Worm (Caenorhabditis elegans) whole organism, L4 larva: ENCODE measurements around the gene trpp-6.

Experiments used
- D1046.2 ChIP-seq: fragments of 200-800 bp; sonication (Bioruptor generic); IDR thresholded peaks from 2 replicates; pipeline ENCODE4 v1.3.6; 2022; ENCODE audit warnings: missing genetic modification characterization, missing compliant biosample characterization
- F37D6.2 ChIP-seq: sonication (generic microtip); optimal IDR thresholded peaks from 2 replicates; lab custom pipeline; 2016; ENCODE audit warnings: mild to moderate bottlenecking, missing genetic modification characterization, missing compliant biosample characterization
- F44E2.7 ChIP-seq: fragments of 200-800 bp; sonication (Bioruptor generic); IDR thresholded peaks from 2 replicates; pipeline ENCODE4 v2.1.2; 2022; ENCODE audit warnings: missing genetic modification characterization, missing compliant biosample characterization
- F49E8.2 ChIP-seq: sonication (generic microtip); optimal IDR thresholded peaks from 2 replicates; lab custom pipeline; 2016; ENCODE audit warnings: missing compliant biosample characterization, mild to moderate bottlenecking, missing genetic modification characterization, borderline replicate concordance
- R02D3.7 ChIP-seq: fragments of 150-350 bp; sonication (generic microtip); optimal IDR thresholded peaks from 3 replicates; lab custom pipeline; 2014; ENCODE audit warnings: missing biosample characterization, missing genetic modification characterization
- T26A8.4 ChIP-seq: fragments of 200-800 bp; sonication (Bioruptor generic); IDR thresholded peaks from 2 replicates; pipeline ENCODE4 v1.3.6; 2022; ENCODE audit warnings: missing genetic modification characterization, missing compliant biosample characterization
- Y5F2A.4 ChIP-seq: fragments of 200-800 bp; sonication (Bioruptor generic); optimal IDR thresholded peaks from 2 replicates; lab custom pipeline; 2018; ENCODE audit warnings: mild to moderate bottlenecking, missing genetic modification characterization, missing compliant biosample characterization
- aly-2 ChIP-seq: sonication (generic microtip); optimal IDR thresholded peaks from 2 replicates; lab custom pipeline; 2018; ENCODE audit warnings: missing biosample characterization, missing genetic modification characterization
- ama-1 ChIP-seq: fragments of 150-350 bp; optimal IDR thresholded peaks from 2 replicates; lab custom pipeline; 2014; ENCODE audit warnings: inconsistent platforms, mixed read lengths
- arid-1 ChIP-seq: fragments of 200-800 bp; sonication (Bioruptor generic); conservative IDR thresholded peaks from 2 replicates; pipeline ENCODE4 v1.3.6; 2022; ENCODE audit warnings: missing genetic modification reagents, missing genetic modification characterization, missing compliant biosample characterization
- attf-4 ChIP-seq: sonication (generic microtip); optimal IDR thresholded peaks from 3 replicates; lab custom pipeline; 2017; ENCODE audit warnings: missing biosample characterization, missing genetic modification characterization
- ceh-20 ChIP-seq: fragments of 200-800 bp; sonication (Bioruptor generic); IDR thresholded peaks from 2 replicates; pipeline ENCODE4 v1.3.6; 2022; ENCODE audit warnings: missing genetic modification reagents, missing genetic modification characterization, missing compliant biosample characterization
- ceh-28 ChIP-seq: fragments of 150-350 bp; optimal IDR thresholded peaks from 2 replicates; lab custom pipeline; 2014; ENCODE audit warnings: missing biosample characterization, missing genetic modification reagents, missing genetic modification characterization
- ceh-44 ChIP-seq: fragments of 200-800 bp; sonication (Bioruptor generic); IDR thresholded peaks from 2 replicates; pipeline ENCODE4 v1.3.6; 2022; ENCODE audit warnings: missing genetic modification reagents, missing genetic modification characterization, missing compliant biosample characterization
- ceh-62 ChIP-seq: sonication (generic microtip); optimal IDR thresholded peaks from 2 replicates; lab custom pipeline; 2017; ENCODE audit warnings: missing biosample characterization, missing genetic modification characterization
- ceh-82 ChIP-seq: sonication (generic microtip); optimal IDR thresholded peaks from 2 replicates; lab custom pipeline; 2017; ENCODE audit warnings: missing biosample characterization, missing genetic modification characterization
- ces-1 ChIP-seq: fragments of 150-350 bp; sonication (generic microtip); optimal IDR thresholded peaks from 4 replicates; lab custom pipeline; 2014; ENCODE audit warnings: missing biosample characterization, missing genetic modification reagents, missing genetic modification characterization
- daf-12 ChIP-seq: fragments of 150-350 bp; optimal IDR thresholded peaks from 2 replicates; lab custom pipeline; 2014; ENCODE audit warnings: missing biosample characterization, missing genetic modification reagents, missing genetic modification characterization
- dmd-8 ChIP-seq: fragments of 200-800 bp; sonication (Bioruptor generic); IDR thresholded peaks from 2 replicates; pipeline ENCODE4 v1.3.6; 2022; ENCODE audit warnings: missing genetic modification characterization, missing compliant biosample characterization
- dmd-9 ChIP-seq: fragments of 200-800 bp; sonication (Bioruptor generic); IDR thresholded peaks from 2 replicates; pipeline ENCODE4 v1.3.6; 2022; ENCODE audit warnings: missing genetic modification reagents, missing genetic modification characterization, missing compliant biosample characterization
- dpl-1 ChIP-seq: fragments of 150-350 bp; optimal IDR thresholded peaks from 2 replicates; lab custom pipeline; 2014; ENCODE audit warnings: missing biosample characterization, missing genetic modification reagents, missing genetic modification characterization
- duxl-1 ChIP-seq: sonication (generic microtip); optimal IDR thresholded peaks from 2 replicates; lab custom pipeline; 2016; ENCODE audit warnings: mild to moderate bottlenecking, missing genetic modification characterization, moderate library complexity, missing compliant biosample characterization; ENCODE audit not compliant: poor library complexity
- fkh-10 ChIP-seq: fragments of 150-350 bp; optimal IDR thresholded peaks from 2 replicates; lab custom pipeline; 2014; ENCODE audit warnings: missing biosample characterization, missing genetic modification reagents, missing genetic modification characterization
- fos-1 ChIP-seq: fragments of 150-350 bp; optimal IDR thresholded peaks from 2 replicates; lab custom pipeline; 2014; ENCODE audit warnings: missing biosample characterization, missing genetic modification characterization
- lim-7 ChIP-seq: fragments of 200-800 bp; sonication (Bioruptor generic); IDR thresholded peaks from 2 replicates; pipeline ENCODE4 v1.3.6; 2022; ENCODE audit warnings: missing genetic modification characterization, missing compliant biosample characterization
- lin-1 ChIP-seq: fragments of 200-800 bp; sonication (Bioruptor generic); IDR thresholded peaks from 2 replicates; pipeline ENCODE4 v1.3.6; 2022; ENCODE audit warnings: missing genetic modification reagents, missing genetic modification characterization, missing compliant biosample characterization
- lin-13 ChIP-seq: fragments of 150-350 bp; optimal IDR thresholded peaks from 2 replicates; lab custom pipeline; 2014; ENCODE audit warnings: missing biosample characterization, missing genetic modification reagents, missing genetic modification characterization
- lin-15B ChIP-seq: fragments of 150-350 bp; sonication (generic microtip); optimal IDR thresholded peaks from 3 replicates; lab custom pipeline; 2014; ENCODE audit warnings: missing biosample characterization, missing genetic modification characterization
- lin-29 ChIP-seq: fragments of 200-800 bp; sonication (Bioruptor generic); IDR thresholded peaks from 2 replicates; pipeline ENCODE4 v1.3.6; 2022; ENCODE audit warnings: missing genetic modification reagents, missing genetic modification characterization, missing compliant biosample characterization
- lin-38 ChIP-seq: fragments of 200-800 bp; sonication (Bioruptor generic); IDR thresholded peaks from 2 replicates; pipeline ENCODE4 v1.3.6; 2022; ENCODE audit warnings: missing genetic modification reagents, missing genetic modification characterization, missing compliant biosample characterization
- lin-39 ChIP-seq: fragments of 150-350 bp; optimal IDR thresholded peaks from 2 replicates; lab custom pipeline; 2014; ENCODE audit warnings: missing biosample characterization, missing genetic modification reagents, missing genetic modification characterization
- lir-3 ChIP-seq: sonication (generic microtip); optimal IDR thresholded peaks from 2 replicates; lab custom pipeline; 2016; ENCODE audit warnings: mild to moderate bottlenecking, missing genetic modification characterization, missing compliant biosample characterization
- mdl-1 ChIP-seq, 2 experiments: fragments of 150-350 bp in 1 of 2; sonication (generic microtip) in 1 of 2; optimal IDR thresholded peaks; 2 replicates each; lab custom pipeline; 2014 to 2017; ENCODE audit warnings: missing biosample characterization in 2 of 2, missing genetic modification characterization in 2 of 2
- mdt-29 ChIP-seq: fragments of 200-800 bp; sonication (Bioruptor generic); IDR thresholded peaks from 2 replicates; pipeline ENCODE4 v1.3.6; 2022; ENCODE audit warnings: missing genetic modification reagents, missing genetic modification characterization, missing compliant biosample characterization
- mes-2 ChIP-seq: sonication (generic microtip); optimal IDR thresholded peaks from 2 replicates; lab custom pipeline; 2016; ENCODE audit warnings: missing genotype, mild to moderate bottlenecking, missing genetic modification characterization, missing compliant biosample characterization; ENCODE audit not compliant: poor library complexity, severe bottlenecking
- nhr-102 ChIP-seq: sonication (generic microtip); optimal IDR thresholded peaks from 2 replicates; lab custom pipeline; 2016; ENCODE audit warnings: mild to moderate bottlenecking, missing genetic modification characterization, moderate library complexity, missing compliant biosample characterization
- nhr-11 ChIP-seq: fragments of 150-350 bp; optimal IDR thresholded peaks from 2 replicates; lab custom pipeline; 2014; ENCODE audit warnings: missing biosample characterization, missing genetic modification characterization
- nhr-237 ChIP-seq: sonication (generic microtip); optimal IDR thresholded peaks from 2 replicates; lab custom pipeline; 2017; ENCODE audit warnings: missing biosample characterization, missing genetic modification characterization
- nhr-28 ChIP-seq: fragments of 150-350 bp; optimal IDR thresholded peaks from 2 replicates; lab custom pipeline; 2014; ENCODE audit warnings: missing biosample characterization, missing genetic modification characterization
- nhr-41 ChIP-seq: fragments of 200-800 bp; sonication (Bioruptor generic); IDR thresholded peaks from 2 replicates; pipeline ENCODE4 v1.3.6; 2022; ENCODE audit warnings: missing genetic modification reagents, missing genetic modification characterization, missing compliant biosample characterization
- nhr-6 ChIP-seq: fragments of 150-350 bp; optimal IDR thresholded peaks from 2 replicates; lab custom pipeline; 2014; ENCODE audit warnings: missing biosample characterization, missing genetic modification characterization
- nhr-77 ChIP-seq: fragments of 150-350 bp; optimal IDR thresholded peaks from 2 replicates; lab custom pipeline; 2014; ENCODE audit warnings: missing biosample characterization, missing genetic modification characterization
- php-3 ChIP-seq: fragments of 200-800 bp; sonication (Bioruptor generic); IDR thresholded peaks from 2 replicates; pipeline ENCODE4 v1.3.6; 2022; ENCODE audit warnings: missing genetic modification reagents, missing genetic modification characterization, missing compliant biosample characterization
- pqm-1 ChIP-seq: sonication (generic microtip); optimal IDR thresholded peaks from 2 replicates; lab custom pipeline; 2017; ENCODE audit warnings: missing biosample characterization, missing genetic modification characterization
- rbr-2 ChIP-seq: sonication (generic microtip); optimal IDR thresholded peaks from 2 replicates; lab custom pipeline; 2016; ENCODE audit warnings: missing genotype, missing genetic modification characterization, missing compliant biosample characterization
- snpc-4 ChIP-seq: fragments of 150-350 bp; optimal IDR thresholded peaks from 2 replicates; lab custom pipeline; 2014; ENCODE audit warnings: missing biosample characterization, missing genetic modification characterization
- spr-1 ChIP-seq: sonication (generic microtip); optimal IDR thresholded peaks from 2 replicates; lab custom pipeline; 2016; ENCODE audit warnings: mild to moderate bottlenecking, missing genetic modification characterization, missing compliant biosample characterization
- tra-1 ChIP-seq: fragments of 200-800 bp; sonication (Bioruptor generic); IDR thresholded peaks from 2 replicates; pipeline ENCODE4 v1.3.6; 2022; ENCODE audit warnings: missing genetic modification reagents, missing genetic modification characterization, missing compliant biosample characterization
- unc-130 ChIP-seq: sonication (generic microtip); optimal IDR thresholded peaks from 2 replicates; lab custom pipeline; 2016; ENCODE audit warnings: missing genetic modification reagents, missing genetic modification characterization, missing compliant biosample characterization
- zag-1 ChIP-seq: fragments of 150-350 bp; optimal IDR thresholded peaks from 2 replicates; lab custom pipeline; 2014; ENCODE audit warnings: missing biosample characterization, missing genetic modification characterization

Gene trpp-6

ce11 chrV:9976138-9976537 lies 15.6 kb upstream of the trpp-6 start, which contains the start of gene unc-41:
Gene unc-41, minus strand, starts transcription at chrV:9976238.
- TF ChIP-seq dmd-8 (GFP tag; lab: Robert Waterston, UW) (no peak), D1046.2 (GFP tag; lab: Robert Waterston, UW) (no peak), F44E2.7 (GFP tag; lab: Robert Waterston, UW) (no peak), nhr-6 (tag; lab: Kevin White, UChicago) (no peak), mes-2 (tag; lab: Kevin White, UChicago) (no peak), pqm-1 (tag; lab: Kevin White, UChicago) (no peak), mdl-1 (tag; optimal IDR thresholded peaks at IDR 0.05; lab: Kevin White, UChicago) (no peak), fkh-10 (GFP tag; lab: Kevin White, UChicago) (no peak), duxl-1 (tag; lab: Kevin White, UChicago) (no peak), lin-1 (no peak), dpl-1 (GFP tag; lab: Kevin White, UChicago) (no peak), lin-39 (no peak), ceh-82 (no peak), mdt-29 (GFP tag; lab: Robert Waterston, UW) (no peak), spr-1 (tag; lab: Kevin White, UChicago) (no peak), nhr-41 (GFP tag; lab: Robert Waterston, UW) (no peak), tra-1 (GFP tag; lab: Robert Waterston, UW) (no peak), fos-1 (tag; lab: Kevin White, UChicago) (no peak), nhr-237 (no peak)
- TF ChIP-seq, all 104 proteins: peak for 0

ce11 chrV:9977211-9977610 lies 14.5 kb upstream of the trpp-6 start:
- no peak for TF ChIP-seq nhr-28 (tag; lab: Kevin White, UChicago)
- TF ChIP-seq lim-7 (GFP tag; lab: Robert Waterston, UW): no peak
- no peak for TF ChIP-seq ceh-62 (tag; lab: Kevin White, UChicago)
- TF ChIP-seq mes-2 (tag; lab: Kevin White, UChicago): no peak
- no peak for TF ChIP-seq nhr-11 (tag; lab: Kevin White, UChicago)
- no peak for TF ChIP-seq ceh-20 (GFP tag; lab: Robert Waterston, UW)
- TF ChIP-seq snpc-4: no peak
- TF ChIP-seq lin-15B (tag; lab: Kevin White, UChicago): no peak
- TF ChIP-seq T26A8.4 (GFP tag; lab: Robert Waterston, UW): no peak
- no peak for TF ChIP-seq nhr-77
- no peak for TF ChIP-seq nhr-102 (tag; lab: Kevin White, UChicago)
- TF ChIP-seq ceh-44 (GFP tag; lab: Robert Waterston, UW): no peak
- TF ChIP-seq F44E2.7 (GFP tag; lab: Robert Waterston, UW): no peak
- TF ChIP-seq fos-1 (tag; lab: Kevin White, UChicago): no peak
- TF ChIP-seq zag-1 (tag; lab: Kevin White, UChicago): no peak
- TF ChIP-seq php-3 (GFP tag; lab: Robert Waterston, UW): no peak
- no peak for TF ChIP-seq ces-1 (GFP tag; lab: Kevin White, UChicago)
- TF ChIP-seq attf-4 (tag; lab: Kevin White, UChicago): no peak
- no peak for TF ChIP-seq arid-1
- no peak for TF ChIP-seq F37D6.2 (tag; lab: Kevin White, UChicago)

- TF ChIP-seq Y5F2A.4: no peak
- no peak for TF ChIP-seq lir-3 (tag; lab: Kevin White, UChicago)
- TF ChIP-seq ama-1 (lab: Kevin White, UChicago): no peak
- no peak for TF ChIP-seq mdl-1 (tag; optimal IDR thresholded peaks at IDR 0.05; lab: Kevin White, UChicago)
- TF ChIP-seq lin-38 (GFP tag; lab: Robert Waterston, UW): peak; percentile 52
- TF ChIP-seq ceh-28 (tag; lab: Kevin White, UChicago): no peak
- no peak for TF ChIP-seq aly-2 (tag; lab: Kevin White, UChicago)
- TF ChIP-seq daf-12 (tag; lab: Kevin White, UChicago): no peak
- peak; percentile 65 for TF ChIP-seq rbr-2
- peak; percentile 11 for TF ChIP-seq unc-130 (GFP tag; lab: Kevin White, UChicago)
- TF ChIP-seq ceh-20 (GFP tag; lab: Robert Waterston, UW): no peak
- TF ChIP-seq F49E8.2: no peak
- no peak for TF ChIP-seq R02D3.7 (tag; lab: Kevin White, UChicago)
- no peak for TF ChIP-seq mes-2 (tag; lab: Kevin White, UChicago)
- TF ChIP-seq nhr-41 (GFP tag; lab: Robert Waterston, UW): no peak
- no peak for TF ChIP-seq lin-13
- TF ChIP-seq lin-29 (GFP tag; lab: Robert Waterston, UW): no peak
- TF ChIP-seq F44E2.7 (GFP tag; lab: Robert Waterston, UW): no peak
- no peak for TF ChIP-seq dmd-9
- TF ChIP-seq fkh-10 (GFP tag; lab: Kevin White, UChicago): no peak
Observed at ce11 chrV:9978425-9978824, 13.3 kb upstream of the trpp-6 start.
